Fruit fly (Drosophila melanogaster): ENCODE results near the gene ush.
A peak's percentile ranks its signal among the peaks of the same experiment; 100 is the strongest.

The ush gene

dm6 chr2L:480638-481399, 4.8 kb downstream of the ush start (continued):
- peak; percentile 100 for TF ChIP-seq spab (GFP tag; optimal IDR thresholded peaks at IDR 0.05)
- TF ChIP-seq cyc (GFP tag; optimal IDR thresholded peaks at IDR 0.05): peak; percentile 100
- peak; percentile 100 for TF ChIP-seq Sox102F (GFP tag; optimal IDR thresholded peaks at IDR 0.05)
- TF ChIP-seq CG4318 (GFP tag; optimal IDR thresholded peaks at IDR 0.05): peak; percentile 100
- TF ChIP-seq eg (GFP tag; IDR thresholded peaks at IDR 0.05): no peak
- peak; percentile 100 for TF ChIP-seq fkh (GFP tag; optimal IDR thresholded peaks at IDR 0.05)
- TF ChIP-seq Sox15 (GFP tag; optimal IDR thresholded peaks at IDR 0.05): peak; percentile 100
- TF ChIP-seq achi (GFP tag; optimal IDR thresholded peaks at IDR 0.05): peak; percentile 100
- TF ChIP-seq Eip93F (GFP tag; optimal IDR thresholded peaks at IDR 0.05): peak; percentile 100
- TF ChIP-seq Eip78C (GFP tag): peak; percentile 100
- TF ChIP-seq fd85E (GFP tag; optimal IDR thresholded peaks at IDR 0.05): peak; percentile 99
- peak; percentile 100 for TF ChIP-seq Lpt (GFP tag; optimal IDR thresholded peaks at IDR 0.05)
- TF ChIP-seq CG10669 (GFP tag; optimal IDR thresholded peaks at IDR 0.05): peak; percentile 100
- TF ChIP-seq esn (GFP tag; optimal IDR thresholded peaks at IDR 0.05): peak; percentile 100
- TF ChIP-seq CG7368 (GFP tag; optimal IDR thresholded peaks at IDR 0.05): peak; percentile 100
- TF ChIP-seq CG32006 (GFP tag; optimal IDR thresholded peaks at IDR 0.05): peak; percentile 100
- peak; percentile 100 for TF ChIP-seq vri (GFP tag; optimal IDR thresholded peaks at IDR 0.05)
- TF ChIP-seq Hr38 (GFP tag; optimal IDR thresholded peaks at IDR 0.05): peak; percentile 99
- TF ChIP-seq CG6792 (GFP tag; optimal IDR thresholded peaks at IDR 0.05): peak; percentile 100
- TF ChIP-seq fd59A (GFP tag; optimal IDR thresholded peaks at IDR 0.05): peak; percentile 100
- peak; percentile 100 for TF ChIP-seq dac (GFP tag; optimal IDR thresholded peaks at IDR 0.05)
- TF ChIP-seq CG16779 (tag; optimal IDR thresholded peaks at IDR 0.05): peak; percentile 100
- peak; percentile 100 for TF ChIP-seq CG1621 (tag; optimal IDR thresholded peaks at IDR 0.05)
- peak; percentile 100 for TF ChIP-seq CG8632 (GFP tag; optimal IDR thresholded peaks at IDR 0.05)
- peak; percentile 100 for TF ChIP-seq Sox14 (GFP tag; optimal IDR thresholded peaks at IDR 0.05)
- peak; percentile 100 for TF ChIP-seq CG9139 (GFP tag; optimal IDR thresholded peaks at IDR 0.05)
- TF ChIP-seq CG6276 (GFP tag; optimal IDR thresholded peaks at IDR 0.05): peak; percentile 100
- no peak for TF ChIP-seq CG15336 (GFP tag; IDR thresholded peaks at IDR 0.05)
- TF ChIP-seq Met (GFP tag; optimal IDR thresholded peaks at IDR 0.05): peak; percentile 100
- TF ChIP-seq CG11294 (GFP tag; IDR thresholded peaks at IDR 0.05): no peak
- TF ChIP-seq CG10631 (GFP tag; optimal IDR thresholded peaks at IDR 0.05): peak; percentile 100
- TF ChIP-seq CG6854 (GFP tag; optimal IDR thresholded peaks at IDR 0.05): peak; percentile 100
- TF ChIP-seq svp (GFP tag): peak; percentile 100
- TF ChIP-seq Ets96B (tag; optimal IDR thresholded peaks at IDR 0.05): peak; percentile 100
- TF ChIP-seq Eip75B (GFP tag; optimal IDR thresholded peaks at IDR 0.05): peak; percentile 100
- TF ChIP-seq net (GFP tag; optimal IDR thresholded peaks at IDR 0.05): peak; percentile 100
- TF ChIP-seq CG8319 (GFP tag; optimal IDR thresholded peaks at IDR 0.05): peak; percentile 100
- peak; percentile 100 for TF ChIP-seq OdsH (GFP tag; optimal IDR thresholded peaks at IDR 0.05)
- peak; percentile 100 for TF ChIP-seq CG11902 (GFP tag; optimal IDR thresholded peaks at IDR 0.05)
- TF ChIP-seq CG3919 (GFP tag; optimal IDR thresholded peaks at IDR 0.05): peak; percentile 100
- peak; percentile 100 for TF ChIP-seq lz (GFP tag; optimal IDR thresholded peaks at IDR 0.05)

- no peak for TF ChIP-seq Sox102F (GFP tag; optimal IDR thresholded peaks at IDR 0.05)
- no peak for TF ChIP-seq Sox14 (GFP tag; optimal IDR thresholded peaks at IDR 0.05)
- TF ChIP-seq CG6808 (GFP tag; optimal IDR thresholded peaks at IDR 0.05): no peak
These were observed 5.4 kb downstream of the ush start for dm6 chr2L:481400-481756.
